Worm (Caenorhabditis elegans) whole organism, L3 larva: ENCODE measurements around the gene sdz-31.

Source experiments
- R02D3.7 ChIP-seq: fragments of 150-350 bp; optimal IDR thresholded peaks from 2 replicates; lab custom pipeline; 2014; ENCODE audit warnings: missing biosample characterization, missing genetic modification characterization
- ceh-82 ChIP-seq: fragments of 150-350 bp; optimal IDR thresholded peaks from 2 replicates; lab custom pipeline; 2014; ENCODE audit warnings: missing biosample characterization, missing genetic modification characterization
- daf-12 ChIP-seq: fragments of 150-350 bp; optimal IDR thresholded peaks from 2 replicates; lab custom pipeline; 2014; ENCODE audit warnings: missing biosample characterization, missing genetic modification reagents, missing genetic modification characterization
- elt-3 ChIP-seq, 3 experiments: fragments of 150-350 bp in 1 of 3; sonication (generic microtip) in 2 of 3; optimal IDR thresholded peaks; 2 replicates in 2 of 3; 4 replicates in 1 of 3; lab custom pipeline; 2014 to 2017; ENCODE audit warnings: missing biosample characterization in 3 of 3, missing genetic modification characterization in 3 of 3
- lin-15B ChIP-seq: fragments of 150-350 bp; optimal IDR thresholded peaks from 2 replicates; lab custom pipeline; 2014; ENCODE audit warnings: missing biosample characterization, missing genetic modification characterization
- mdl-1 ChIP-seq: fragments of 150-350 bp; optimal IDR thresholded peaks from 2 replicates; lab custom pipeline; 2014; ENCODE audit warnings: missing biosample characterization, missing genetic modification characterization
- nhr-12 ChIP-seq: fragments of 150-350 bp; optimal IDR thresholded peaks from 2 replicates; lab custom pipeline; 2014; ENCODE audit warnings: missing biosample characterization, missing genetic modification characterization
- nhr-23 ChIP-seq: fragments of 150-350 bp; optimal IDR thresholded peaks from 2 replicates; lab custom pipeline; 2014; ENCODE audit warnings: missing biosample characterization, missing genetic modification reagents, missing genetic modification characterization
- nhr-237 ChIP-seq: fragments of 150-350 bp; optimal IDR thresholded peaks from 2 replicates; lab custom pipeline; 2014; ENCODE audit warnings: missing biosample characterization, missing genetic modification characterization
- nhr-76 ChIP-seq: fragments of 150-350 bp; sonication (generic microtip); optimal IDR thresholded peaks from 5 replicates; lab custom pipeline; 2014; ENCODE audit warnings: missing biosample characterization, missing genetic modification characterization
- unc-39 ChIP-seq: sonication (generic microtip); optimal IDR thresholded peaks from 4 replicates; lab custom pipeline; 2017; ENCODE audit warnings: missing biosample characterization, missing genetic modification characterization
- unc-62 ChIP-seq: fragments of 150-350 bp; sonication (generic microtip); optimal IDR thresholded peaks from 4 replicates; lab custom pipeline; 2014; ENCODE audit warnings: missing biosample characterization, missing genetic modification reagents, missing genetic modification characterization

DNA sequence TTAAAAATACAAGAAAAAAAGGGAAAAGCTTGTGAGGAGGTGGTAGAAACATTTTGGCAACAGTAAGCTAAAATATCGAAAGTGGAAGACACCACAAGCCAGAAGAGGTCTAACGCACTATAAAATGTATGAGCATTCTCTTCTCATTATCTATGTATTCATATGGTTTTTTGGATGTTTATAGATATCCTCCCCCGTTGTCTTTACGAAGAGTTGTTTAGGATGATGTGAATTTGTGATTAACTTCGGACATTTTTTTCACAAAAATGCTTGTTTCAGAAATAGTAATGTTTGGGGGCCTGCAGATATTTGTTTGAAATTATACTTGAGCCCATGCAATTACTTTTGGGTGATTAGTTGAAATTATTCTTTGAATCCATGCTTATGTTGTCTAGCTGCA, 35.1 kb downstream of the sdz-31 start, which contains the start of gene mec-9:
- TF ChIP-seq R02D3.7 (tag; lab: Kevin White, UChicago) (no peak), nhr-12 (tag; lab: Kevin White, UChicago) (no peak), elt-3 (tag; optimal IDR thresholded peaks at IDR 0.05; lab: Kevin White, UChicago) (no peak), lin-15B (tag; lab: Kevin White, UChicago) (no peak), unc-39 (no peak), unc-62 (GFP tag; lab: Kevin White, UChicago) (no peak), nhr-23 (no peak), ceh-82 (tag; lab: Kevin White, UChicago) (no peak), daf-12 (tag; lab: Kevin White, UChicago) (no peak), mdl-1 (tag; lab: Kevin White, UChicago) (no peak), nhr-237 (tag; lab: Kevin White, UChicago) (no peak), nhr-76 (tag; lab: Kevin White, UChicago) (no peak)
